Fruit fly (Drosophila melanogaster) whole organism, embryonic: ENCODE results near the gene Wdr33.

Experiments
- Aef1 ChIP-seq: fragments of 200-800 bp; sonication (Bioruptor generic); IDR thresholded peaks from 3 replicates; pipeline ENCODE4 v1.3.6; 2022; ENCODE audit warnings: missing biosample characterization, missing genetic modification characterization
- Asciz ChIP-seq: fragments of 200-800 bp; sonication (Bioruptor generic); optimal IDR thresholded peaks from 2 replicates; lab custom pipeline; 2017; ENCODE audit warnings: missing biosample characterization, mild to moderate bottlenecking, missing genetic modification characterization, missing genetic modification reagents
- C15 ChIP-seq: fragments of 200-800 bp; sonication (Bioruptor generic); IDR thresholded peaks from 3 replicates; pipeline ENCODE4 v1.3.6; 2022; ENCODE audit warnings: missing biosample characterization, missing genetic modification characterization
- CG10959 ChIP-seq: fragments of 200-800 bp; sonication (Bioruptor generic); IDR thresholded peaks from 2 replicates; pipeline ENCODE4 v1.3.6; 2022; ENCODE audit warnings: missing biosample characterization, missing genetic modification characterization
- CG11456 ChIP-seq: fragments of 200-800 bp; sonication (Bioruptor generic); IDR thresholded peaks from 3 replicates; pipeline ENCODE4 v1.3.6; 2022; ENCODE audit warnings: missing biosample characterization, missing genetic modification characterization
- CG11504 ChIP-seq: fragments of 200-800 bp; sonication (Bioruptor generic); optimal IDR thresholded peaks from 3 replicates; lab custom pipeline; 2019; ENCODE audit warnings: missing biosample characterization, mild to moderate bottlenecking, missing genetic modification characterization, moderate library complexity
- CG12942 ChIP-seq: fragments of 200-800 bp; sonication (Bioruptor generic); optimal IDR thresholded peaks from 3 replicates; lab custom pipeline; 2016; ENCODE audit warnings: missing biosample characterization, missing genetic modification characterization
- CG13624 ChIP-seq: fragments of 200-800 bp; sonication (Bioruptor generic); optimal IDR thresholded peaks from 2 replicates; lab custom pipeline; 2016; ENCODE audit warnings: missing biosample characterization, missing genetic modification characterization
- CG13775 ChIP-seq: fragments of 200-800 bp; sonication (Bioruptor generic); optimal IDR thresholded peaks from 3 replicates; lab custom pipeline; 2017; ENCODE audit warnings: missing biosample characterization, mild to moderate bottlenecking, missing genetic modification characterization
- CG14014 ChIP-seq: fragments of 200-800 bp; sonication (Bioruptor generic); IDR thresholded peaks from 2 replicates; pipeline ENCODE4 v1.3.6; 2022; ENCODE audit warnings: missing biosample characterization, missing genetic modification characterization
- CG14965 ChIP-seq: fragments of 200-800 bp; sonication (Bioruptor generic); optimal IDR thresholded peaks from 2 replicates; lab custom pipeline; 2016; ENCODE audit warnings: missing biosample characterization, missing genetic modification characterization, borderline replicate concordance
- CG17361 ChIP-seq: fragments of 200-800 bp; sonication (Bioruptor generic); IDR thresholded peaks from 3 replicates; pipeline ENCODE4 v1.3.6; 2022; ENCODE audit warnings: missing biosample characterization, missing genetic modification characterization
- CG17829 ChIP-seq: fragments of 200-800 bp; optimal IDR thresholded peaks from 2 replicates; lab custom pipeline; 2019; ENCODE audit warnings: missing biosample characterization, mild to moderate bottlenecking, missing genetic modification characterization, moderate library complexity
- CG2202 ChIP-seq: fragments of 200-800 bp; sonication (Bioruptor generic); optimal IDR thresholded peaks from 2 replicates; lab custom pipeline; 2018; ENCODE audit warnings: missing biosample characterization, mild to moderate bottlenecking, missing genetic modification characterization
- CG31441 ChIP-seq: fragments of 200-800 bp; sonication (Bioruptor generic); IDR thresholded peaks from 2 replicates; pipeline ENCODE4 v1.3.6; 2022; ENCODE audit warnings: missing biosample characterization, missing genetic modification characterization
- CG3163 ChIP-seq: fragments of 200-800 bp; sonication (Bioruptor generic); optimal IDR thresholded peaks from 3 replicates; lab custom pipeline; 2016; ENCODE audit warnings: missing biosample characterization, missing genetic modification characterization
- CG4404 ChIP-seq: fragments of 200-800 bp; sonication (Bioruptor generic); IDR thresholded peaks from 2 replicates; pipeline ENCODE4 v1.3.6; 2022; ENCODE audit warnings: missing biosample characterization, missing genetic modification characterization
- CG5953 ChIP-seq: fragments of 200-800 bp; sonication (Bioruptor generic); IDR thresholded peaks from 2 replicates; pipeline ENCODE4 v1.3.6; 2022; ENCODE audit warnings: missing biosample characterization, missing genetic modification characterization
- CG6654 ChIP-seq: fragments of 200-800 bp; sonication (Bioruptor generic); optimal IDR thresholded peaks from 2 replicates; lab custom pipeline; 2017; ENCODE audit warnings: missing biosample characterization, mild to moderate bottlenecking, missing genetic modification characterization
- CG9932 ChIP-seq: fragments of 200-800 bp; sonication (Bioruptor generic); IDR thresholded peaks from 2 replicates; pipeline ENCODE4 v1.3.6; 2022; ENCODE audit warnings: missing biosample characterization, missing genetic modification characterization
- Dad ChIP-seq: fragments of 200-800 bp; sonication (Bioruptor generic); optimal IDR thresholded peaks from 3 replicates; lab custom pipeline; 2016; ENCODE audit warnings: missing biosample characterization, missing genetic modification characterization
- Dip3 ChIP-seq: fragments of 200-800 bp; sonication (Bioruptor generic); optimal IDR thresholded peaks from 3 replicates; lab custom pipeline; 2016; ENCODE audit warnings: missing biosample characterization, missing genetic modification characterization
- E2f1 ChIP-seq: fragments of 200-800 bp; sonication (Bioruptor generic); IDR thresholded peaks from 2 replicates; pipeline ENCODE4 v1.3.6; 2022; ENCODE audit warnings: missing biosample characterization, missing genetic modification characterization
- E2f2 ChIP-seq: fragments of 200-800 bp; sonication (Bioruptor generic); IDR thresholded peaks from 2 replicates; pipeline ENCODE4 v1.3.6; 2022; ENCODE audit warnings: missing biosample characterization, missing genetic modification characterization
- Elba2 ChIP-seq: fragments of 200-800 bp; sonication (Bioruptor generic); optimal IDR thresholded peaks from 3 replicates; lab custom pipeline; 2016; ENCODE audit warnings: missing biosample characterization, missing genetic modification characterization
- H15 ChIP-seq: fragments of 200-800 bp; sonication (Bioruptor generic); IDR thresholded peaks from 3 replicates; pipeline ENCODE4 v1.3.6; 2022; ENCODE audit warnings: missing biosample characterization, missing genetic modification characterization
- HHEX ChIP-seq: fragments of 200-800 bp; sonication (Bioruptor generic); optimal IDR thresholded peaks from 3 replicates; lab custom pipeline; 2017; ENCODE audit warnings: missing biosample characterization, mild to moderate bottlenecking, missing genetic modification characterization, missing genetic modification reagents
- Hey ChIP-seq: fragments of 200-800 bp; sonication (Bioruptor generic); optimal IDR thresholded peaks from 3 replicates; lab custom pipeline; 2018; ENCODE audit warnings: missing biosample characterization, mild to moderate bottlenecking, missing genetic modification characterization
- Lim3 ChIP-seq: fragments of 200-800 bp; sonication (Bioruptor generic); IDR thresholded peaks from 2 replicates; pipeline ENCODE4 v1.3.6; 2022; ENCODE audit warnings: missing biosample characterization, missing genetic modification characterization
- Mrtf ChIP-seq: fragments of 200-800 bp; sonication (Bioruptor generic); IDR thresholded peaks from 3 replicates; pipeline ENCODE4 v1.3.6; 2022; ENCODE audit warnings: missing biosample characterization, missing genetic modification characterization
- Nf-YA ChIP-seq: fragments of 200-800 bp; sonication (Bioruptor generic); IDR thresholded peaks from 2 replicates; pipeline ENCODE4 v1.3.6; 2022; ENCODE audit warnings: missing biosample characterization, missing genetic modification characterization
- Oli ChIP-seq: fragments of 200-800 bp; sonication (Bioruptor generic); optimal IDR thresholded peaks from 2 replicates; lab custom pipeline; 2018; ENCODE audit warnings: missing biosample characterization, mild to moderate bottlenecking, missing genetic modification characterization, moderate library complexity
- Ravus ChIP-seq: fragments of 200-800 bp; sonication (Bioruptor generic); IDR thresholded peaks from 2 replicates; pipeline ENCODE4 v1.3.6; 2022; ENCODE audit warnings: missing biosample characterization, missing genetic modification characterization
- Rfx ChIP-seq: fragments of 200-800 bp; sonication (Bioruptor generic); IDR thresholded peaks from 2 replicates; pipeline ENCODE4 v1.3.6; 2022; ENCODE audit warnings: missing biosample characterization, missing genetic modification characterization
- Six4 ChIP-seq: fragments of 200-800 bp; sonication (Bioruptor generic); optimal IDR thresholded peaks from 2 replicates; lab custom pipeline; 2016; ENCODE audit warnings: missing biosample characterization, missing genetic modification characterization
- Ssrp ChIP-seq: fragments of 200-800 bp; sonication (Bioruptor generic); optimal IDR thresholded peaks from 2 replicates; lab custom pipeline; 2018; ENCODE audit warnings: missing biosample characterization, mild to moderate bottlenecking, missing genetic modification characterization, moderate library complexity
- TFAM ChIP-seq: fragments of 200-800 bp; sonication (Bioruptor generic); optimal IDR thresholded peaks from 2 replicates; lab custom pipeline; 2017; ENCODE audit warnings: missing biosample characterization, missing genetic modification characterization, inconsistent platforms
- Taf1 ChIP-seq: fragments of 200-800 bp; sonication (Bioruptor generic); IDR thresholded peaks from 2 replicates; pipeline ENCODE4 v1.3.6; 2022; ENCODE audit warnings: missing biosample characterization, missing genetic modification characterization
- YL-1 ChIP-seq: fragments of 200-800 bp; sonication (Bioruptor generic); optimal IDR thresholded peaks from 3 replicates; lab custom pipeline; 2017; ENCODE audit warnings: missing biosample characterization, mild to moderate bottlenecking, missing genetic modification characterization
- bowl ChIP-seq: fragments of 200-800 bp; sonication (Bioruptor generic); IDR thresholded peaks from 2 replicates; pipeline ENCODE4 v1.3.6; 2022; ENCODE audit warnings: missing biosample characterization, missing genetic modification characterization
- da ChIP-seq: fragments of 200-800 bp; sonication (Bioruptor generic); optimal IDR thresholded peaks from 2 replicates; lab custom pipeline; 2016; ENCODE audit warnings: missing biosample characterization, missing genetic modification characterization
- danr ChIP-seq: fragments of 200-800 bp; sonication (Bioruptor generic); IDR thresholded peaks from 2 replicates; pipeline ENCODE4 v1.3.6; 2022; ENCODE audit warnings: missing biosample characterization, missing genetic modification characterization
- dimm ChIP-seq: fragments of 200-800 bp; sonication (Bioruptor generic); IDR thresholded peaks from 2 replicates; pipeline ENCODE4 v1.3.6; 2022; ENCODE audit warnings: missing biosample characterization, missing genetic modification characterization
- gcm2 ChIP-seq: fragments of 200-800 bp; sonication (Bioruptor generic); optimal IDR thresholded peaks from 2 replicates; lab custom pipeline; 2016; ENCODE audit warnings: missing biosample characterization, missing genetic modification characterization
- gsb ChIP-seq: fragments of 200-800 bp; sonication (Bioruptor generic); IDR thresholded peaks from 2 replicates; pipeline ENCODE4 v1.3.6; 2022; ENCODE audit warnings: missing biosample characterization, missing genetic modification characterization
- hbn ChIP-seq: fragments of 200-800 bp; sonication (Bioruptor generic); IDR thresholded peaks from 2 replicates; pipeline ENCODE4 v1.3.6; 2022; ENCODE audit warnings: missing biosample characterization, missing genetic modification characterization; ENCODE audit not compliant: partially characterized antibody
- onecut ChIP-seq: fragments of 200-800 bp; sonication (Bioruptor generic); IDR thresholded peaks from 2 replicates; pipeline ENCODE4 v1.3.6; 2022; ENCODE audit warnings: missing biosample characterization, missing genetic modification characterization
- pb ChIP-seq: fragments of 200-800 bp; sonication (Bioruptor generic); optimal IDR thresholded peaks from 3 replicates; lab custom pipeline; 2016; ENCODE audit warnings: missing biosample characterization, missing genetic modification characterization
- so ChIP-seq: fragments of 200-800 bp; sonication (Bioruptor generic); IDR thresholded peaks from 3 replicates; pipeline ENCODE4 v1.3.6; 2022; ENCODE audit warnings: missing biosample characterization, missing genetic modification characterization
- tna ChIP-seq: fragments of 200-800 bp; sonication (Bioruptor generic); IDR thresholded peaks from 2 replicates; pipeline ENCODE4 v1.3.6; 2022; ENCODE audit warnings: missing biosample characterization, missing genetic modification characterization; ENCODE audit not compliant: partially characterized antibody
- toy ChIP-seq: fragments of 200-800 bp; sonication (Bioruptor generic); IDR thresholded peaks from 2 replicates; pipeline ENCODE4 v1.3.6; 2022; ENCODE audit warnings: missing biosample characterization, missing genetic modification characterization
- vvl ChIP-seq: fragments of 200-800 bp; sonication (Bioruptor generic); IDR thresholded peaks from 2 replicates; pipeline ENCODE4 v1.3.6; 2022; ENCODE audit warnings: missing biosample characterization, missing genetic modification characterization
- wek ChIP-seq: fragments of 200-800 bp; sonication (Bioruptor generic); optimal IDR thresholded peaks from 3 replicates; lab custom pipeline; 2018; ENCODE audit warnings: missing biosample characterization, mild to moderate bottlenecking, missing genetic modification characterization, moderate library complexity

Wdr33 gene

DNA sequence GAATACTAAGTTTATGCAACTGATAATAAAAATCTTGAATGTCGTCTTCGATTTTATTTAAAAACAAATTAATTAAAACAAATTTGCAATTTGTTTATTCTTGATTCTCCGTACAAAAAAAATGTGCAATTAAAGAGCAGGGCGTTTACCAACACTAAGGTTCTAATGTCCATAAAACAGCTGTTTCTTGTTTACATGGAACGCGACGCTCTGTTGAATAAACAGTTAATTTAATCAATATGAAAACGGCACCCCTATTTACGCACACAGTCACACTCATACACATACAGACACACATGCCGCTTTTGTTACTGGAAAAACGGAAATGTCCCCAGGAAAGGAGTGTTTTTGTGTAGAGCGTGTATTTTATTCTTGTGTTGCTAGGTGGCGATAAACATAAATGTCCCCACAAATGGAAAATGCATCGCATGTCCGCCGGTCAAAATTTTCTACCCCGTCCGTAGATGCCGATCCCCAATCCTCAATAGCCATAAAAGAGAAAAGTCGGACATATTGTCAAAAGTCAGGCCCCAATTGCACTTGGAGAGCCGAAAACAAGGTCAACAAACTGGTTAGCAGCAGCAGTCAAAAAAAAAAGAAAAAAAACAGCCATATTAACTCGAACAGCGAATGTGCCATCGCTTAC, 37.3 kb upstream of the Wdr33 start (continued):
- no peak for TF ChIP-seq CG10959 (GFP tag; lab: Robert Waterston, UW)
- TF ChIP-seq E2f2 (GFP tag; lab: Robert Waterston, UW): no peak
- no peak for TF ChIP-seq Dip3 (GFP tag; lab: Kevin White, UChicago)
- TF ChIP-seq CG13624 (GFP tag; lab: Kevin White, UChicago): peak; percentile 28
- TF ChIP-seq YL-1: peak; percentile 77
- TF ChIP-seq CG13775 (GFP tag; lab: Kevin White, UChicago): peak; percentile 52
- no peak for TF ChIP-seq H15
- peak; percentile 85 for TF ChIP-seq CG2202
- peak; percentile 63 for TF ChIP-seq Dad (GFP tag; lab: Kevin White, UChicago)
- peak; percentile 45 for TF ChIP-seq CG14965 (GFP tag; lab: Kevin White, UChicago)
- no peak for TF ChIP-seq so (GFP tag; lab: Robert Waterston, UW)
- TF ChIP-seq TFAM: peak; percentile 9
- no peak for TF ChIP-seq Elba2 (GFP tag; lab: Kevin White, UChicago)
- peak; percentile 82 for TF ChIP-seq HHEX (GFP tag; lab: Kevin White, UChicago)
- TF ChIP-seq Nf-YA: no peak
- peak; percentile 81 for TF ChIP-seq Hey (tag; lab: Kevin White, UChicago)
- no peak for TF ChIP-seq CG11456 (GFP tag; lab: Robert Waterston, UW)
- no peak for TF ChIP-seq tna (GFP tag; lab: Robert Waterston, UW)
- TF ChIP-seq pb (GFP tag; lab: Kevin White, UChicago): peak; percentile 72
- no peak for TF ChIP-seq danr (GFP tag; lab: Robert Waterston, UW)
- TF ChIP-seq CG31441: no peak
- TF ChIP-seq toy (GFP tag; lab: Robert Waterston, UW): no peak
- TF ChIP-seq CG17361 (GFP tag; lab: Robert Waterston, UW): no peak
- no peak for TF ChIP-seq CG6654 (GFP tag; lab: Kevin White, UChicago)
- peak; percentile 72 for TF ChIP-seq CG11504 (tag; lab: Kevin White, UChicago)
- TF ChIP-seq Mrtf (GFP tag; lab: Robert Waterston, UW): no peak
- peak; percentile 25 for TF ChIP-seq gcm2 (GFP tag; lab: Kevin White, UChicago)
- peak; percentile 81 for TF ChIP-seq CG12942 (GFP tag; lab: Kevin White, UChicago)
- TF ChIP-seq CG3163: peak; percentile 64
- peak; percentile 91 for TF ChIP-seq Asciz (GFP tag; lab: Kevin White, UChicago)
- peak; percentile 67 for TF ChIP-seq Six4 (GFP tag; lab: Kevin White, UChicago)
- TF ChIP-seq CG4404 (GFP tag; lab: Robert Waterston, UW): no peak
- TF ChIP-seq Lim3 (GFP tag; lab: Robert Waterston, UW): no peak
- TF ChIP-seq vvl (GFP tag; lab: Robert Waterston, UW): no peak
- no peak for TF ChIP-seq Rfx
- no peak for TF ChIP-seq hbn (GFP tag; lab: Robert Waterston, UW)
- TF ChIP-seq dimm: no peak
- TF ChIP-seq bowl (GFP tag; lab: Robert Waterston, UW): no peak
- TF ChIP-seq onecut: peak; percentile 97
- TF ChIP-seq C15 (GFP tag; lab: Robert Waterston, UW): no peak
- no peak for TF ChIP-seq Ravus (GFP tag; lab: Robert Waterston, UW)
- TF ChIP-seq gsb (GFP tag; lab: Robert Waterston, UW): no peak
- no peak for TF ChIP-seq da (GFP tag; lab: Kevin White, UChicago)
- no peak for TF ChIP-seq Ssrp (tag; lab: Kevin White, UChicago)
- TF ChIP-seq Taf1: no peak
- peak; percentile 64 for TF ChIP-seq CG17829 (tag; lab: Kevin White, UChicago)
- TF ChIP-seq E2f1 (GFP tag; lab: Robert Waterston, UW): no peak
- TF ChIP-seq wek (GFP tag; lab: Kevin White, UChicago): peak; percentile 89
- no peak for TF ChIP-seq CG14014 (GFP tag; lab: Robert Waterston, UW)
- no peak for TF ChIP-seq CG5953 (GFP tag; lab: Robert Waterston, UW)
- TF ChIP-seq Aef1: no peak
- peak; percentile 23 for TF ChIP-seq Oli (tag; lab: Kevin White, UChicago)
- no peak for TF ChIP-seq CG9932 (GFP tag; lab: Robert Waterston, UW)
